2 fruit fly cellular contexts compared by ENCODE assay signal in genomic region chr3L:3868014-3868413, dm6.
TF ChIP-seq lines count a peak whose summit lies in the region.

No protein-coding gene starts in this region.

TF ChIP-seq in whole organism, embryonic, 481 proteins besides CTCF, POLR2A, EP300 and RAD21 (continued from another document and continues in another):
- TF ChIP-seq h (optimal IDR thresholded peaks at IDR 0.05; lab: Kevin White, UChicago) (no peak), ewg (GFP tag; optimal IDR thresholded peaks at IDR 0.05; lab: Kevin White, UChicago) (no peak), lola (GFP tag; optimal IDR thresholded peaks at IDR 0.05; lab: Kevin White, UChicago) (peak in 1 of 3 experiments; percentile 60), sisA (GFP tag; IDR thresholded peaks at IDR 0.05; lab: Robert Waterston, UW) (peak; percentile 44), salm (tag; optimal IDR thresholded peaks at IDR 0.05; lab: Kevin White, UChicago) (no peak), Pdp1 (GFP tag; optimal IDR thresholded peaks at IDR 0.05; lab: Kevin White, UChicago) (peak in 1 of 2 experiments; percentile 9), CkIIα-i1 (GFP tag; IDR thresholded peaks at IDR 0.05; lab: Robert Waterston, UW) (no peak), grau (tag; optimal IDR thresholded peaks at IDR 0.05; lab: Kevin White, UChicago) (peak; percentile 8), CG43689 (GFP tag; IDR thresholded peaks at IDR 0.05; lab: Robert Waterston, UW) (no peak), Stat92E (GFP tag; optimal IDR thresholded peaks at IDR 0.05; lab: Kevin White, UChicago) (no peak), C15 (GFP tag; IDR thresholded peaks at IDR 0.05; lab: Robert Waterston, UW) (no peak), Antp (GFP tag; optimal IDR thresholded peaks at IDR 0.05; lab: Kevin White, UChicago) (no peak), Hmx (GFP tag; optimal IDR thresholded peaks at IDR 0.05; lab: Kevin White, UChicago) (no peak), Atf3 (GFP tag; optimal IDR thresholded peaks at IDR 0.05; lab: Kevin White, UChicago) (no peak), phol (tag; optimal IDR thresholded peaks at IDR 0.05; lab: Kevin White, UChicago) (peak; percentile 8), CG10274 (GFP tag; optimal IDR thresholded peaks at IDR 0.05; lab: Kevin White, UChicago) (no peak), disco-r (GFP tag; optimal IDR thresholded peaks at IDR 0.05; lab: Kevin White, UChicago) (no peak), Six4 (GFP tag; optimal IDR thresholded peaks at IDR 0.05; lab: Kevin White, UChicago) (peak; percentile 2), CG4854 (GFP tag; optimal IDR thresholded peaks at IDR 0.05; lab: Kevin White, UChicago) (no peak), dmrt11E (tag; optimal IDR thresholded peaks at IDR 0.05; lab: Kevin White, UChicago) (peak; percentile 72), repo (GFP tag; optimal IDR thresholded peaks at IDR 0.05; lab: Kevin White, UChicago) (no peak), CG3281 (GFP tag; optimal IDR thresholded peaks at IDR 0.05; lab: Kevin White, UChicago) (no peak), CG11696 (GFP tag; IDR thresholded peaks at IDR 0.05; lab: Robert Waterston, UW) (no peak), hb (GFP tag; IDR thresholded peaks at IDR 0.05; lab: Robert Waterston, UW; ENCODE audit: partially characterized antibody) (no peak), gcm2 (GFP tag; optimal IDR thresholded peaks at IDR 0.05; lab: Kevin White, UChicago) (no peak), CG34422 (GFP tag; IDR thresholded peaks at IDR 0.05; lab: Robert Waterston, UW) (no peak), CG30431 (GFP tag; optimal IDR thresholded peaks at IDR 0.05; lab: Kevin White, UChicago) (no peak), CG14860 (GFP tag; IDR thresholded peaks at IDR 0.05; lab: Robert Waterston, UW; ENCODE audit: partially characterized antibody) (no peak), CG10147 (GFP tag; optimal IDR thresholded peaks at IDR 0.05; lab: Kevin White, UChicago) (no peak), Lim3 (GFP tag; IDR thresholded peaks at IDR 0.05; lab: Robert Waterston, UW) (no peak), mirr (GFP tag; optimal IDR thresholded peaks at IDR 0.05; lab: Kevin White, UChicago) (no peak), lmd (GFP tag; IDR thresholded peaks at IDR 0.05; lab: Robert Waterston, UW) (peak; percentile 32; the same call in 1 of the 2 replicates), CG15269 (tag; optimal IDR thresholded peaks at IDR 0.05; lab: Kevin White, UChicago) (no peak), CG30020 (tag; optimal IDR thresholded peaks at IDR 0.05; lab: Kevin White, UChicago) (no peak), Oli (tag; optimal IDR thresholded peaks at IDR 0.05; lab: Kevin White, UChicago) (peak; percentile 15), jumu (GFP tag; optimal IDR thresholded peaks at IDR 0.05; lab: Kevin White, UChicago) (peak; percentile 23), Fer2 (tag; optimal IDR thresholded peaks at IDR 0.05; lab: Kevin White, UChicago) (no peak), Xrp1 (GFP tag; IDR thresholded peaks at IDR 0.05; lab: Robert Waterston, UW) (peak; percentile 65), zen2 (GFP tag; IDR thresholded peaks at IDR 0.05; lab: Robert Waterston, UW; ENCODE audit: partially characterized antibody) (no peak), Dek (tag; optimal IDR thresholded peaks at IDR 0.05; lab: Kevin White, UChicago) (no peak), CG1603 (tag; optimal IDR thresholded peaks at IDR 0.05; lab: Kevin White, UChicago) (peak; percentile 50), CG9727 (GFP tag; optimal IDR thresholded peaks at IDR 0.05; lab: Kevin White, UChicago) (peak; percentile 69), Deaf1 (tag; optimal IDR thresholded peaks at IDR 0.05; lab: Kevin White, UChicago) (no peak), D (optimal IDR thresholded peaks at IDR 0.05; lab: Kevin White, UChicago) (no peak), D (GFP tag; optimal IDR thresholded peaks at IDR 0.05; lab: Kevin White, UChicago) (no peak), H2.0 (GFP tag; IDR thresholded peaks at IDR 0.05; lab: Robert Waterston, UW) (0 out of 2 replicates have a peak, but pooled peaks have one; percentile 20), Ets97D (GFP tag; optimal IDR thresholded peaks at IDR 0.05; lab: Kevin White, UChicago) (no peak), CG18619 (GFP tag; optimal IDR thresholded peaks at IDR 0.05; lab: Kevin White, UChicago) (no peak), B-H2 (GFP tag; optimal IDR thresholded peaks at IDR 0.05; lab: Kevin White, UChicago) (no peak), Aef1 (GFP tag; IDR thresholded peaks at IDR 0.05; lab: Robert Waterston, UW) (no peak), slp2 (GFP tag; optimal IDR thresholded peaks at IDR 0.05; lab: Kevin White, UChicago) (no peak), CG4404 (GFP tag; IDR thresholded peaks at IDR 0.05; lab: Robert Waterston, UW) (peak; percentile 63), sr (GFP tag; IDR thresholded peaks at IDR 0.05; lab: Robert Waterston, UW) (no peak), CG15696 (tag; optimal IDR thresholded peaks at IDR 0.05; lab: Kevin White, UChicago) (no peak), MTF-1 (GFP tag; optimal IDR thresholded peaks at IDR 0.05; lab: Kevin White, UChicago; ENCODE audit: borderline replicate concordance) (no peak), sna (GFP tag; IDR thresholded peaks at IDR 0.05; lab: Robert Waterston, UW; ENCODE audit: partially characterized antibody) (no peak), usp (GFP tag; optimal IDR thresholded peaks at IDR 0.05; lab: Kevin White, UChicago) (no peak), unpg (GFP tag; optimal IDR thresholded peaks at IDR 0.05; lab: Kevin White, UChicago) (peak; percentile 39), CG34224 (GFP tag; IDR thresholded peaks at IDR 0.05; lab: Robert Waterston, UW; ENCODE audit: partially characterized antibody) (no peak), bsh (GFP tag; optimal IDR thresholded peaks at IDR 0.05; lab: Kevin White, UChicago) (peak; percentile 21 to 54), PHDP (tag; optimal IDR thresholded peaks at IDR 0.05; lab: Kevin White, UChicago) (no peak), ranshi (GFP tag; IDR thresholded peaks at IDR 0.05; lab: Robert Waterston, UW) (no peak), Hr51 (GFP tag; optimal IDR thresholded peaks at IDR 0.05; lab: Kevin White, UChicago) (peak in 1 of 2 experiments; percentile 1), CG17568 (GFP tag; optimal IDR thresholded peaks at IDR 0.05; lab: Kevin White, UChicago) (no peak), fd102C (GFP tag; optimal IDR thresholded peaks at IDR 0.05; lab: Kevin White, UChicago) (peak; percentile 28), CG7745 (tag; optimal IDR thresholded peaks at IDR 0.05; lab: Kevin White, UChicago) (no peak), CG10462 (GFP tag; optimal IDR thresholded peaks at IDR 0.05; lab: Kevin White, UChicago) (peak; percentile 16), pros (GFP tag; optimal IDR thresholded peaks at IDR 0.05; lab: Kevin White, UChicago) (no peak)

TF ChIP-seq in whole organism, prepupa, 60 proteins besides CTCF, POLR2A, EP300 and RAD21 (continued from another document):
- TF ChIP-seq eg (GFP tag; IDR thresholded peaks at IDR 0.05; lab: Robert Waterston, UW) (peak; percentile 63), CG6808 (GFP tag; optimal IDR thresholded peaks at IDR 0.05; lab: Kevin White, UChicago) (peak; percentile 50), OdsH (GFP tag; optimal IDR thresholded peaks at IDR 0.05; lab: Kevin White, UChicago) (peak; percentile 62), CG31627 (GFP tag; optimal IDR thresholded peaks at IDR 0.05; lab: Kevin White, UChicago) (peak; percentile 72), CG7368 (GFP tag; optimal IDR thresholded peaks at IDR 0.05; lab: Kevin White, UChicago) (peak; percentile 16), CG3919 (GFP tag; optimal IDR thresholded peaks at IDR 0.05; lab: Kevin White, UChicago) (peak; percentile 68), dsx (GFP tag; optimal IDR thresholded peaks at IDR 0.05; lab: Kevin White, UChicago; ENCODE audit: poor library complexity, severe bottlenecking) (peak; percentile 73), Sox15 (GFP tag; optimal IDR thresholded peaks at IDR 0.05; lab: Kevin White, UChicago) (peak; percentile 37), CG10669 (GFP tag; optimal IDR thresholded peaks at IDR 0.05; lab: Kevin White, UChicago) (peak; percentile 52), CG6854 (GFP tag; optimal IDR thresholded peaks at IDR 0.05; lab: Kevin White, UChicago) (no peak), Hr4 (GFP tag; optimal IDR thresholded peaks at IDR 0.05; lab: Kevin White, UChicago) (peak; percentile 64), Eip93F (GFP tag; optimal IDR thresholded peaks at IDR 0.05; lab: Kevin White, UChicago) (peak; percentile 14), CG6163 (GFP tag; IDR thresholded peaks at IDR 0.05; lab: Robert Waterston, UW) (peak; percentile 82), Smox (GFP tag; optimal IDR thresholded peaks at IDR 0.05; lab: Kevin White, UChicago) (peak; percentile 63), CG11902 (GFP tag; optimal IDR thresholded peaks at IDR 0.05; lab: Kevin White, UChicago) (no peak), Sox102F (GFP tag; optimal IDR thresholded peaks at IDR 0.05; lab: Kevin White, UChicago) (peak; percentile 69), CG6792 (GFP tag; optimal IDR thresholded peaks at IDR 0.05; lab: Kevin White, UChicago) (peak; percentile 62), topi (GFP tag; optimal IDR thresholded peaks at IDR 0.05; lab: Kevin White, UChicago) (peak; percentile 66), fd59A (GFP tag; optimal IDR thresholded peaks at IDR 0.05; lab: Kevin White, UChicago) (peak; percentile 59), Hr38 (GFP tag; optimal IDR thresholded peaks at IDR 0.05; lab: Kevin White, UChicago) (no peak), Ets96B (tag; optimal IDR thresholded peaks at IDR 0.05; lab: Kevin White, UChicago) (peak; percentile 60), fkh (GFP tag; optimal IDR thresholded peaks at IDR 0.05; lab: Kevin White, UChicago) (no peak), net (GFP tag; optimal IDR thresholded peaks at IDR 0.05; lab: Kevin White, UChicago) (peak; percentile 52), achi (GFP tag; optimal IDR thresholded peaks at IDR 0.05; lab: Kevin White, UChicago) (peak; percentile 64), Sox14 (GFP tag; optimal IDR thresholded peaks at IDR 0.05; lab: Kevin White, UChicago) (peak; percentile 51), svp (GFP tag; lab: Kevin White, UChicago) (peak; percentile 90), cyc (GFP tag; optimal IDR thresholded peaks at IDR 0.05; lab: Kevin White, UChicago) (peak; percentile 72), CG16779 (tag; optimal IDR thresholded peaks at IDR 0.05; lab: Kevin White, UChicago) (no peak), Lpt (GFP tag; optimal IDR thresholded peaks at IDR 0.05; lab: Kevin White, UChicago) (no peak), spab (GFP tag; optimal IDR thresholded peaks at IDR 0.05; lab: Kevin White, UChicago) (peak; percentile 47), Gug (GFP tag; IDR thresholded peaks at IDR 0.05; lab: Robert Waterston, UW) (peak; percentile 55; the same call in 1 of the 2 replicates), CG6276 (GFP tag; optimal IDR thresholded peaks at IDR 0.05; lab: Kevin White, UChicago) (no peak), CG1621 (tag; optimal IDR thresholded peaks at IDR 0.05; lab: Kevin White, UChicago) (peak; percentile 61), CG9139 (GFP tag; optimal IDR thresholded peaks at IDR 0.05; lab: Kevin White, UChicago) (peak; percentile 10), CG32006 (GFP tag; optimal IDR thresholded peaks at IDR 0.05; lab: Kevin White, UChicago) (peak; percentile 59), acj6 (GFP tag; optimal IDR thresholded peaks at IDR 0.05; lab: Kevin White, UChicago) (peak; percentile 69)
